Worm (Caenorhabditis elegans): ENCODE measurements around the gene gem-4.

DNA sequence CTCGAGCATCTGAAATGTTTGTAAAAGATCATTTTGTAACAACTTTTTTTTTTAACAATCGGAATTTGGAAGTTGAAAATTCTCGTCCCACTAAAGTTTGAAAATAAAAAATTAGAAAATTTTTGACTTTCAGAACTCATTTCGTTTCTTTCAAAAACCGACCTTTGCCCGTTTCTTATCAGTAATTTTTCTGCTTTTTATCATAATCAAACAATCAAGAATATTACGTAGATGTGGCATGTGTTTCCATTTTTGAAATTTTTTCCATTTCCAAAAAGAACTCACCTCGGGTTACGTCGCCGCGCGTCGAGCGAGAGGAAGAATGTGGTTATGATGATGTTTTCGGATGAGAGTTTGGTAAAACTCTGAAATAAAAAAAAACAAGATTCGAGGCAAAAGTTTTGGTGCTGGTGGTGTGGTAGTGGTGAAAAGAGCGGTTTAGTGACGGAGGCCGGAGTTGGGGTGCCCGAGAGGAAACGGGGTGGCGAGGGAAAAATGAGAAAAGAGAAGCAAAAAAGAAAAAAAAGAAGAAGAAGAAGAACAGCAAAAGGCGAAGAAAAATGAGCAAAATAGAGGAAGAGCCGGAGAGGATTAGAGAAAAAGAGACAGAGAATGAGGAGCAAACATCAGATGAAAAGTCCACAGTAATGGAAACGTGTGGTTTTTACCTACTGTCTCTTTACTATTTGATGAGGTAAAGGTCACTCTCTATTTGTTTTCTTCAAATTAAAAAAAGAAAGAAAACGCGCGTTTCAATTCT lies 15.4 kb downstream of the gem-4 start, which contains the start of gene T12A7.2:
- TF ChIP-seq dao-5 (tag; optimal IDR thresholded peaks at IDR 0.05) (no peak), W03F9.2 (tag; optimal IDR thresholded peaks at IDR 0.05) (no peak)
